Fruit fly (Drosophila melanogaster) whole organism: ENCODE results near the gene CG33791.

ENCODE experiments used
- CG8478 ChIP-seq: fragments of >200 bp; optimal IDR thresholded peaks from 2 replicates; lab custom pipeline; 2018; ENCODE audit warnings: inconsistent platforms
- psq ChIP-seq: fragments of >200 bp; optimal IDR thresholded peaks from 2 replicates; lab custom pipeline; 2017
- usp ChIP-seq: fragments of >200 bp; optimal IDR thresholded peaks from 2 replicates; lab custom pipeline; 2017; ENCODE audit warnings: missing biosample characterization, missing genetic modification characterization, mixed read lengths

DNA sequence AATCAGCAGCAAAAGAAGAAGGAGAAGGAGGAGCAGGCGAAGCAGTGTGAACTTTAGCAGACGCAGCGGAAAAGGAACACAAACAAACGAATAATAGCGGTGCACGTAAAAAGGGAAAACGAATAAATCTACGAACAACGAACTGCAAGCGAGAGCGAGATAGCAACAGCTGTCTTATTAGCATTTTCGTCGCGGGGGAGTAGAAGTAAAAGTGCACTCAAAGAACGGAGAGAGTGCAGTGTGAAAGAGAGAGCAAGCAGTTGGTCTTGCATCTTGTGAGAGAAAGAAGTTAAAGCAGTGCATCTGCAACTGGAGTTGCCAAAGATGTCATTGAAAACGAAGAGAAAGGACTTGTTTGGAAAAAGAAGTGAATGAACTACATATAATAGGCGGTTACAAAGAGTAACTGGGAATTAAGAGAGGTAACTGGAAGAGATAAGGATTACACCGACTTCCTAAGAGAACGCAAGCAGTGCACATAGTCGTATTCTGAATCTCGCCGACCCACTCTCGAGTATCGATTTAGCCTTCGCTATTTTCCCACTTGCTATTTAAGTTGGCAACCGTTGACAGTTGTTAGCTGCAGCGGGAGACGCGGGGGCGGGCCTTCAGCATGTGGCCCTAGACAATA lies 9.8 kb upstream of the CG33791 start:
- no peak for TF ChIP-seq CG8478 (lab: Kevin White, UChicago)
- no peak for TF ChIP-seq usp (GFP tag; lab: Kevin White, UChicago)
- no peak for TF ChIP-seq psq (lab: Kevin White, UChicago)
